Worm (Caenorhabditis elegans) whole organism, L1 larva: ENCODE measurements around the gene snap-1.

ENCODE experiments used
- C16A3.4 ChIP-seq: fragments of 150-350 bp; optimal IDR thresholded peaks from 2 replicates; lab custom pipeline; 2014; ENCODE audit warnings: missing biosample characterization, missing genetic modification characterization
- Y116A8C.19 ChIP-seq: sonication (generic microtip); optimal IDR thresholded peaks from 2 replicates; lab custom pipeline; 2016; ENCODE audit warnings: missing compliant biosample characterization, missing genetic modification characterization, borderline replicate concordance
- aha-1 ChIP-seq: fragments of 150-350 bp; optimal IDR thresholded peaks from 2 replicates; lab custom pipeline; 2014; ENCODE audit warnings: missing biosample characterization, missing genetic modification characterization
- alr-1 ChIP-seq: fragments of 200-800 bp; sonication (Bioruptor generic); optimal IDR thresholded peaks from 2 replicates; lab custom pipeline; 2018; ENCODE audit warnings: borderline replicate concordance, mild to moderate bottlenecking, missing genetic modification characterization, missing compliant biosample characterization
- aly-2 ChIP-seq: fragments of 150-350 bp; optimal IDR thresholded peaks from 2 replicates; lab custom pipeline; 2014; ENCODE audit warnings: missing biosample characterization, missing genetic modification characterization
- ceh-82 ChIP-seq, 3 experiments: fragments of 150-350 bp in 1 of 3; sonication (generic microtip) in 2 of 3; optimal IDR thresholded peaks; 2 replicates each; lab custom pipeline; 2014 to 2017; ENCODE audit warnings: missing biosample characterization in 3 of 3, missing genetic modification characterization in 3 of 3
- ces-1 ChIP-seq: fragments of 150-350 bp; optimal IDR thresholded peaks from 2 replicates; lab custom pipeline; 2014; ENCODE audit warnings: missing biosample characterization, missing genetic modification reagents, missing genetic modification characterization
- dsc-1 ChIP-seq: sonication (generic microtip); optimal IDR thresholded peaks from 2 replicates; lab custom pipeline; 2016; ENCODE audit warnings: mild to moderate bottlenecking, missing genetic modification characterization, missing compliant biosample characterization
- efl-1 ChIP-seq, 4 experiments: fragments of 150-350 bp; optimal IDR thresholded peaks in 3 of 4; peaks in 1 of 4; 1 replicate in 1 of 4; 2 replicates in 3 of 4; lab custom pipeline; 2014; ENCODE audit warnings: missing biosample characterization in 2 of 4, missing genetic modification characterization in 2 of 4, missing genetic modification reagents in 2 of 4
- efl-3 ChIP-seq: fragments of 200-800 bp; sonication (Bioruptor generic); optimal IDR thresholded peaks from 2 replicates; lab custom pipeline; 2018; ENCODE audit warnings: mild to moderate bottlenecking, missing genetic modification characterization, missing compliant biosample characterization
- egl-13 ChIP-seq: sonication (generic microtip); optimal IDR thresholded peaks from 2 replicates; lab custom pipeline; 2016; ENCODE audit warnings: missing genotype, missing genetic modification reagents, missing genetic modification characterization, missing compliant biosample characterization
- egl-27 ChIP-seq, 2 experiments: fragments of 150-350 bp in 1 of 2; sonication (generic microtip); optimal IDR thresholded peaks; 3 replicates each; lab custom pipeline; 2017 to 2018; ENCODE audit warnings: missing biosample characterization in 2 of 2, missing genetic modification characterization in 2 of 2, missing genetic modification reagents in 2 of 2
- elt-3 ChIP-seq, 6 experiments: fragments of 150-350 bp in 1 of 6; sonication (generic microtip); optimal IDR thresholded peaks; 2 replicates each; lab custom pipeline; 2017 to 2018; ENCODE audit warnings: missing biosample characterization in 6 of 6, missing genetic modification characterization in 6 of 6, inconsistent platforms in 1 of 6
- fkh-8 ChIP-seq: sonication (generic microtip); optimal IDR thresholded peaks from 2 replicates; lab custom pipeline; 2016; ENCODE audit warnings: mild to moderate bottlenecking, missing genetic modification characterization, missing compliant biosample characterization
- hlh-4 ChIP-seq: sonication (generic microtip); optimal IDR thresholded peaks from 2 replicates; lab custom pipeline; 2016; ENCODE audit warnings: mild to moderate bottlenecking, missing genetic modification characterization, missing compliant biosample characterization
- isw-1 ChIP-seq: fragments of 200-800 bp; sonication (Bioruptor generic); IDR thresholded peaks from 2 replicates; pipeline ENCODE4 v1.3.6; 2022; ENCODE audit warnings: missing genetic modification characterization, missing compliant biosample characterization
- lin-13 ChIP-seq: fragments of 150-350 bp; optimal IDR thresholded peaks from 2 replicates; lab custom pipeline; 2014; ENCODE audit warnings: missing biosample characterization, missing genetic modification reagents, missing genetic modification characterization
- lin-14 ChIP-seq: fragments of 200-800 bp; sonication (Bioruptor generic); optimal IDR thresholded peaks from 2 replicates; lab custom pipeline; 2018; ENCODE audit warnings: mild to moderate bottlenecking, missing genetic modification characterization, moderate library complexity, missing compliant biosample characterization
- lin-15B ChIP-seq: fragments of 150-350 bp; sonication (generic microtip); optimal IDR thresholded peaks from 3 replicates; lab custom pipeline; 2014; ENCODE audit warnings: missing biosample characterization, missing genetic modification characterization
- lin-39 ChIP-seq: fragments of 150-350 bp; optimal IDR thresholded peaks from 2 replicates; lab custom pipeline; 2014; ENCODE audit warnings: missing biosample characterization, missing genetic modification reagents, missing genetic modification characterization
- mab-9 ChIP-seq: fragments of 200-800 bp; sonication (Bioruptor generic); IDR thresholded peaks from 2 replicates; pipeline ENCODE4 v1.3.6; 2022; ENCODE audit warnings: missing genetic modification reagents, missing genetic modification characterization, missing compliant biosample characterization
- mdl-1 ChIP-seq, 2 experiments: fragments of 150-350 bp; optimal IDR thresholded peaks; 2 replicates each; lab custom pipeline; 2014 to 2017; ENCODE audit warnings: missing biosample characterization in 2 of 2, missing genetic modification characterization in 2 of 2, inconsistent platforms in 1 of 2
- nhr-19 ChIP-seq: fragments of 200-800 bp; sonication (Bioruptor generic); conservative IDR thresholded peaks from 2 replicates; pipeline ENCODE4 v1.3.6; 2022; ENCODE audit warnings: missing genetic modification characterization, missing compliant biosample characterization
- nhr-237 ChIP-seq: fragments of 150-350 bp; optimal IDR thresholded peaks from 2 replicates; lab custom pipeline; 2014; ENCODE audit warnings: missing biosample characterization, missing genetic modification characterization
- nhr-28 ChIP-seq: fragments of 150-350 bp; optimal IDR thresholded peaks from 2 replicates; lab custom pipeline; 2014; ENCODE audit warnings: missing biosample characterization, missing genetic modification characterization
- nhr-47 ChIP-seq: sonication (generic microtip); optimal IDR thresholded peaks from 2 replicates; lab custom pipeline; 2016; ENCODE audit warnings: mild to moderate bottlenecking, missing genetic modification characterization, moderate library complexity, missing compliant biosample characterization
- nhr-71 ChIP-seq: sonication (generic microtip); optimal IDR thresholded peaks from 2 replicates; lab custom pipeline; 2016; ENCODE audit warnings: mild to moderate bottlenecking, missing genetic modification characterization, moderate library complexity, missing compliant biosample characterization
- pag-3 ChIP-seq: sonication (generic microtip); optimal IDR thresholded peaks from 2 replicates; lab custom pipeline; 2017; ENCODE audit warnings: missing genetic modification characterization, mild to moderate bottlenecking, missing compliant biosample characterization, antibody characterized with exemption, borderline replicate concordance; ENCODE audit not compliant: insufficient read depth
- pqm-1 ChIP-seq: sonication (generic microtip); optimal IDR thresholded peaks from 3 replicates; lab custom pipeline; 2017; ENCODE audit warnings: missing biosample characterization, missing genetic modification characterization
- rnt-1 ChIP-seq: sonication (generic microtip); optimal IDR thresholded peaks from 2 replicates; lab custom pipeline; 2016; ENCODE audit warnings: mild to moderate bottlenecking, missing genetic modification characterization, moderate library complexity, missing compliant biosample characterization
- skn-1 ChIP-seq: fragments of 150-350 bp; optimal IDR thresholded peaks from 2 replicates; lab custom pipeline; 2014; ENCODE audit warnings: missing biosample characterization, missing genetic modification characterization
- snu-23 ChIP-seq: sonication (generic microtip); optimal IDR thresholded peaks from 2 replicates; lab custom pipeline; 2016; ENCODE audit warnings: missing genetic modification characterization, missing compliant biosample characterization
- sup-37 ChIP-seq: fragments of 200-800 bp; sonication (Bioruptor generic); optimal IDR thresholded peaks from 2 replicates; lab custom pipeline; 2018; ENCODE audit warnings: mild to moderate bottlenecking, missing genetic modification characterization, missing compliant biosample characterization
- tbx-2 ChIP-seq: sonication (generic microtip); optimal IDR thresholded peaks from 2 replicates; lab custom pipeline; 2016; ENCODE audit warnings: missing genetic modification characterization, missing compliant biosample characterization
- unc-86 ChIP-seq: sonication (generic microtip); optimal IDR thresholded peaks from 2 replicates; lab custom pipeline; 2016; ENCODE audit warnings: missing genetic modification characterization, missing compliant biosample characterization
- zip-4 ChIP-seq: fragments of 200-800 bp; sonication (Bioruptor generic); optimal IDR thresholded peaks from 2 replicates; lab custom pipeline; 2018; ENCODE audit warnings: mild to moderate bottlenecking, missing genetic modification characterization, moderate library complexity, missing compliant biosample characterization

Gene snap-1

DNA sequence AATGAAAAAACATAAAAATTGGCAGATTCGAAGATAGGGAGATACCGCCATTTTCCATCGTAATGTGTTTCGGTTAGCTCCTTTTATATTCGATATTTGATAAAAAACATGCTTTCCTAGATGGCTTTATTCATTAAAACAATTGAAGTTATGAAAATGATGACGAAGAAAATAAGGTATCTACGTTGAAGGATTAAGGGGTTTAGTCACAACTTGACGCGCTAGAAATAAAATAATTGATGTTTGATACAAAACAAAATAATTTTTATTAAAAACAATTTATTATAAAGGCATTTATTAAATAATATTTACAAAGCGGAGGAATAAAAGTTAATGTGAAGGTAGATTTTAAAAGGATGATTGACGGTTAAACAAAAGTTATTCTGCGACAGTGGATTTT lies 39.8 kb upstream of the snap-1 start, which contains the start of gene str-130:
Gene str-130, minus strand, starts transcription at position 101 of the 400 bp plus-strand sequence.
- TF ChIP-seq lin-13 (GFP tag; lab: Kevin White, UChicago) (no peak), nhr-237 (tag; lab: Kevin White, UChicago) (no peak), aly-2 (tag; lab: Kevin White, UChicago) (no peak), lin-15B (tag; lab: Kevin White, UChicago) (no peak), skn-1 (no peak), isw-1 (GFP tag; lab: Robert Waterston, UW) (no peak), nhr-28 (no peak), egl-13 (tag; lab: Kevin White, UChicago) (no peak), mdl-1 (tag; optimal IDR thresholded peaks at IDR 0.05; lab: Kevin White, UChicago) (no peak), snu-23 (GFP tag; lab: Kevin White, UChicago) (no peak), pag-3 (tag; lab: Kevin White, UChicago) (no peak), sup-37 (GFP tag; lab: Kevin White, UChicago) (no peak), efl-1 (optimal IDR thresholded peaks at IDR 0.05; lab: Kevin White, UChicago) (no peak), efl-1 (GFP tag; optimal IDR thresholded peaks at IDR 0.05 in 1 of 2; lab: Kevin White, UChicago) (no peak), elt-3 (tag; optimal IDR thresholded peaks at IDR 0.05; lab: Kevin White, UChicago) (no peak), lin-39 (no peak), mab-9 (GFP tag; lab: Robert Waterston, UW) (no peak), zip-4 (GFP tag; lab: Kevin White, UChicago) (no peak), nhr-71 (tag; lab: Kevin White, UChicago) (no peak), egl-27 (tag; optimal IDR thresholded peaks at IDR 0.05; lab: Kevin White, UChicago) (no peak)

DNA sequence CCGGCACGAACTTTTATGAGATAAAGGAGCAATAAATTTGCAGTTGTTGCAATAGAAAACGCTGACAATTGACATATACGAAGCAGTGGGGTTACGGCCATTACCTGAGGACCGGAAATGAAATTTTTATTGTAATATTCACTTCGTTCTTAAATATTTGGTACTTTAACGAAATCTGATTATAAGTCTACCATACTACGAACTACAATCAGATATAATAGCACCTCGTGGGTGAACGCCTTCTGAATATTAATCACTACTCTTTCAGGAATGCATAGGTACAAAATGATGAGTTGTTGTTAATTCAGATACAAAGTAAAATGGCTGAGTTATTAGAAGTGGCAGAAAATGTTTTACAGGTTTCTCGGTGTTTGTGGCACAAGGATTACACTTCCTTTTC lies 38.0 kb upstream of the snap-1 start, which contains the start of gene str-129:
Gene str-129, minus strand, starts transcription at position 101 of the 400 bp plus-strand sequence.
- no peak for TF ChIP-seq alr-1 (tag; lab: Kevin White, UChicago)
- TF ChIP-seq dsc-1 (tag; lab: Kevin White, UChicago): no peak
- TF ChIP-seq aha-1: no peak
- TF ChIP-seq pqm-1: no peak
- no peak for TF ChIP-seq C16A3.4
- TF ChIP-seq nhr-19 (GFP tag; lab: Robert Waterston, UW): no peak
- TF ChIP-seq efl-3 (GFP tag; lab: Kevin White, UChicago): no peak
- TF ChIP-seq isw-1 (GFP tag; lab: Robert Waterston, UW): no peak
- no peak for TF ChIP-seq fkh-8 (tag; lab: Kevin White, UChicago)
- TF ChIP-seq mdl-1 (tag; optimal IDR thresholded peaks at IDR 0.05; lab: Kevin White, UChicago): no peak
- no peak for TF ChIP-seq elt-3 (tag; optimal IDR thresholded peaks at IDR 0.05; lab: Kevin White, UChicago)
- no peak for TF ChIP-seq Y116A8C.19 (tag; lab: Kevin White, UChicago)
- TF ChIP-seq ces-1: no peak
- TF ChIP-seq unc-86: no peak
- TF ChIP-seq skn-1: no peak
- no peak for TF ChIP-seq ceh-82 (tag; optimal IDR thresholded peaks at IDR 0.05; lab: Kevin White, UChicago)
- TF ChIP-seq tbx-2 (tag; lab: Kevin White, UChicago): no peak
- TF ChIP-seq lin-14 (GFP tag; lab: Kevin White, UChicago): no peak
- TF ChIP-seq, all 84 proteins: peak for 0

DNA sequence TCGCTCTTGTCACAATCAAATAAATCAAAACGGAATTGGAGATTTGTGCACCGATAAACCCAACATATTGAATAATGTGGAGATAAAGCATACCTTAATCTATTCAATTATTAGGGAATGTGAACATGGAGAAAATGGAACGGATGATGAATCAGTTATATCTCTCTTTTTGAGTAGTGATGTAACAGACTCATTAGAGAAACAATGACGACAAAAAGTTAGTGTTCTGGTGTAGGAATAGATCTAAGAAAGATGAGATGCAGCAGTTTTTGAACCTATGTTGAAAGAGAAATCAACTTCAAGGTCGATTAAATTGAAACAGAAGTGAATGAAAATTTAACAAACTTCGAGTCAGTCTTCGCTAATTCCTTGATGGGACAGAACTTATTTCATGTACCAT lies 35.0 kb upstream of the snap-1 start, which contains the start of gene str-146:
Gene str-146, minus strand, starts transcription at position 101 of the 400 bp plus-strand sequence.
- no peak for TF ChIP-seq C16A3.4
- no peak for TF ChIP-seq snu-23 (GFP tag; lab: Kevin White, UChicago)
- TF ChIP-seq nhr-47 (tag; lab: Kevin White, UChicago): no peak
- no peak for TF ChIP-seq rnt-1 (tag; lab: Kevin White, UChicago)
- TF ChIP-seq pqm-1: no peak
- no peak for TF ChIP-seq hlh-4 (tag; lab: Kevin White, UChicago)
